Fruit fly (Drosophila melanogaster): ENCODE data around the gene Ype.
A peak's percentile ranks its signal among the peaks of the same experiment; 100 is the strongest.

Ype gene

dm6 chrX:13387373-13387850 is at the start of gene Ype, which contains the start of gene CG1662:
TSS of gene Ype (minus strand) at chrX:13387417.
TSS of gene CG1662 (plus strand) at chrX:13387563.
- TF ChIP-seq CG15336 (GFP tag; IDR thresholded peaks at IDR 0.05) (peak; percentile 58), CG8119 (GFP tag; IDR thresholded peaks at IDR 0.05) (peak; percentile 34; the same call in 1 of the 3 replicates), CG32006 (GFP tag; optimal IDR thresholded peaks at IDR 0.05) (peak; percentile 75), dac (GFP tag; optimal IDR thresholded peaks at IDR 0.05) (peak; percentile 29), Sox102F (GFP tag; optimal IDR thresholded peaks at IDR 0.05) (peak; percentile 67), Eip78C (GFP tag) (peak; percentile 87), Sox14 (GFP tag; optimal IDR thresholded peaks at IDR 0.05) (peak; percentile 52), CG6792 (GFP tag; optimal IDR thresholded peaks at IDR 0.05) (peak; percentile 67), CG6163 (GFP tag; IDR thresholded peaks at IDR 0.05) (0 out of 3 replicates have a peak, but pooled peaks have one; percentile 31), net (GFP tag; optimal IDR thresholded peaks at IDR 0.05) (peak; percentile 32), svp (GFP tag) (peak; percentile 89), spab (GFP tag; optimal IDR thresholded peaks at IDR 0.05) (peak; percentile 32), fkh (GFP tag; optimal IDR thresholded peaks at IDR 0.05) (peak; percentile 99), CG11902 (GFP tag; optimal IDR thresholded peaks at IDR 0.05) (peak; percentile 55), salr (GFP tag; optimal IDR thresholded peaks at IDR 0.05) (peak; percentile 13 to 59), CG10631 (GFP tag; optimal IDR thresholded peaks at IDR 0.05) (peak; percentile 78), CG4318 (GFP tag; optimal IDR thresholded peaks at IDR 0.05) (peak; percentile 61), CG10669 (GFP tag; optimal IDR thresholded peaks at IDR 0.05) (peak; percentile 63), CG9139 (GFP tag; optimal IDR thresholded peaks at IDR 0.05) (no peak), Gug (GFP tag; IDR thresholded peaks at IDR 0.05) (peak; percentile 25; the same call in 1 of the 2 replicates), Eip75B (GFP tag; optimal IDR thresholded peaks at IDR 0.05) (peak; percentile 63), Eip93F (GFP tag; optimal IDR thresholded peaks at IDR 0.05) (peak; percentile 13), fd85E (GFP tag; optimal IDR thresholded peaks at IDR 0.05) (no peak), Ets96B (tag; optimal IDR thresholded peaks at IDR 0.05) (peak; percentile 60), vri (GFP tag; optimal IDR thresholded peaks at IDR 0.05) (peak; percentile 29), Lpt (GFP tag; optimal IDR thresholded peaks at IDR 0.05) (peak; percentile 41), Met (GFP tag; optimal IDR thresholded peaks at IDR 0.05) (peak; percentile 65), Hr38 (GFP tag; optimal IDR thresholded peaks at IDR 0.05) (no peak), CG6808 (GFP tag; optimal IDR thresholded peaks at IDR 0.05) (peak; percentile 55), CG16779 (tag; optimal IDR thresholded peaks at IDR 0.05) (no peak), acj6 (GFP tag; optimal IDR thresholded peaks at IDR 0.05) (peak; percentile 73), CG6854 (GFP tag; optimal IDR thresholded peaks at IDR 0.05) (no peak), CG3919 (GFP tag; optimal IDR thresholded peaks at IDR 0.05) (peak; percentile 69), CG3032 (tag; optimal IDR thresholded peaks at IDR 0.05) (peak; percentile 76), CG7368 (GFP tag; optimal IDR thresholded peaks at IDR 0.05) (peak; percentile 34), Hr4 (GFP tag; optimal IDR thresholded peaks at IDR 0.05) (peak; percentile 66), esn (GFP tag; optimal IDR thresholded peaks at IDR 0.05) (peak; percentile 81), eg (GFP tag; IDR thresholded peaks at IDR 0.05) (peak; percentile 68; the same call in 2 of the 3 replicates), CG34406 (GFP tag; optimal IDR thresholded peaks at IDR 0.05) (peak; percentile 57), Blimp-1 (GFP tag; optimal IDR thresholded peaks at IDR 0.05) (peak; percentile 39), achi (GFP tag; optimal IDR thresholded peaks at IDR 0.05) (peak; percentile 66), CG31627 (GFP tag; optimal IDR thresholded peaks at IDR 0.05) (peak; percentile 78), CG6276 (GFP tag; optimal IDR thresholded peaks at IDR 0.05) (no peak), dsx (GFP tag; optimal IDR thresholded peaks at IDR 0.05; ENCODE audit: poor library complexity, severe bottlenecking) (peak; percentile 63), CG1621 (tag; optimal IDR thresholded peaks at IDR 0.05) (peak; percentile 38), pdm3 (GFP tag; optimal IDR thresholded peaks at IDR 0.05) (peak; percentile 81), fd59A (GFP tag; optimal IDR thresholded peaks at IDR 0.05) (peak; percentile 43), Hr39 (GFP tag; optimal IDR thresholded peaks at IDR 0.05) (peak; percentile 70), OdsH (GFP tag; optimal IDR thresholded peaks at IDR 0.05) (peak; percentile 81), CG8632 (GFP tag; optimal IDR thresholded peaks at IDR 0.05) (peak; percentile 57), Ets21C (GFP tag; optimal IDR thresholded peaks at IDR 0.05) (peak; percentile 73)
